Fruit fly (Drosophila melanogaster) whole organism, pupa: ENCODE results near the gene CG17198.

Source experiments
- CG10348 ChIP-seq: fragments of 200-800 bp; sonication (Bioruptor generic); IDR thresholded peaks from 2 replicates; pipeline ENCODE4 v1.3.6; 2022; ENCODE audit warnings: missing biosample characterization, missing genetic modification characterization
- CG12605 ChIP-seq: fragments of 200-800 bp; sonication (Bioruptor generic); IDR thresholded peaks from 2 replicates; pipeline ENCODE4 v1.3.6; 2022; ENCODE audit warnings: missing biosample characterization, missing genetic modification characterization
- CG13204 ChIP-seq: fragments of 200-800 bp; sonication (Bioruptor generic); optimal IDR thresholded peaks from 2 replicates; lab custom pipeline; 2018; ENCODE audit warnings: missing biosample characterization, mild to moderate bottlenecking, missing genetic modification characterization, moderate library complexity
- CG14655 ChIP-seq: fragments of 200-800 bp; sonication (Bioruptor generic); optimal IDR thresholded peaks from 3 replicates; lab custom pipeline; 2017; ENCODE audit warnings: mild to moderate bottlenecking, missing biosample characterization, missing genetic modification reagents, missing genetic modification characterization
- CG15710 ChIP-seq: fragments of 200-800 bp; sonication (Bioruptor generic); optimal IDR thresholded peaks from 2 replicates; lab custom pipeline; 2018; ENCODE audit warnings: missing biosample characterization, mild to moderate bottlenecking, missing genetic modification characterization, moderate library complexity
- CG17806 ChIP-seq: fragments of 200-800 bp; sonication (Bioruptor generic); optimal IDR thresholded peaks from 2 replicates; lab custom pipeline; 2018; ENCODE audit warnings: missing biosample characterization, mild to moderate bottlenecking, missing genetic modification characterization, moderate library complexity
- CG32121 ChIP-seq: fragments of 200-800 bp; sonication (Bioruptor generic); IDR thresholded peaks from 2 replicates; pipeline ENCODE4 v1.3.6; 2022; ENCODE audit warnings: missing biosample characterization, missing genetic modification characterization
- CG34367 ChIP-seq: fragments of 200-800 bp; sonication (Bioruptor generic); optimal IDR thresholded peaks from 2 replicates; lab custom pipeline; 2018; ENCODE audit warnings: missing biosample characterization, mild to moderate bottlenecking, missing genetic modification characterization
- CG4496 ChIP-seq: fragments of 200-800 bp; sonication (Bioruptor generic); IDR thresholded peaks from 3 replicates; pipeline ENCODE4 v1.3.6; 2022; ENCODE audit warnings: missing biosample characterization, missing genetic modification characterization
- CG8159 ChIP-seq: fragments of 200-800 bp; sonication (Bioruptor generic); optimal IDR thresholded peaks from 3 replicates; lab custom pipeline; 2018; ENCODE audit warnings: missing biosample characterization, mild to moderate bottlenecking, missing genetic modification characterization, moderate library complexity
- CG8301 ChIP-seq: fragments of 200-800 bp; sonication (Bioruptor generic); optimal IDR thresholded peaks from 2 replicates; lab custom pipeline; 2018; ENCODE audit warnings: missing biosample characterization, mild to moderate bottlenecking, missing genetic modification characterization
- CG9948 ChIP-seq: fragments of 200-800 bp; sonication (Bioruptor generic); optimal IDR thresholded peaks from 2 replicates; lab custom pipeline; 2018; ENCODE audit warnings: missing biosample characterization, mild to moderate bottlenecking, missing genetic modification characterization, moderate library complexity
- D1 ChIP-seq: fragments of 200-800 bp; sonication (Bioruptor generic); optimal IDR thresholded peaks from 2 replicates; lab custom pipeline; 2018; ENCODE audit warnings: missing biosample characterization, mild to moderate bottlenecking, missing genetic modification characterization, moderate library complexity
- EcR ChIP-seq: fragments of 200-800 bp; sonication (Bioruptor generic); optimal IDR thresholded peaks from 3 replicates; lab custom pipeline; 2019; ENCODE audit warnings: missing biosample characterization, missing genetic modification characterization, mild to moderate bottlenecking, moderate library complexity, missing genetic modification reagents
- Ets98B ChIP-seq: fragments of 200-800 bp; sonication (Bioruptor generic); IDR thresholded peaks from 2 replicates; pipeline ENCODE4 v1.3.6; 2022; ENCODE audit warnings: missing biosample characterization, missing genetic modification characterization
- Pif1B ChIP-seq: fragments of 200-800 bp; sonication (Bioruptor generic); optimal IDR thresholded peaks from 3 replicates; lab custom pipeline; 2016; ENCODE audit warnings: missing biosample characterization, missing genetic modification characterization
- Snoo ChIP-seq: fragments of 200-800 bp; sonication (Bioruptor generic); optimal IDR thresholded peaks from 3 replicates; lab custom pipeline; 2017; ENCODE audit warnings: missing biosample characterization, mild to moderate bottlenecking, missing genetic modification characterization, inconsistent platforms
- fd96Ca ChIP-seq: fragments of 200-800 bp; sonication (Bioruptor generic); IDR thresholded peaks from 3 replicates; pipeline ENCODE4 v1.3.6; 2022; ENCODE audit warnings: missing biosample characterization, missing genetic modification characterization
- gl ChIP-seq: fragments of 200-800 bp; sonication (Bioruptor generic); optimal IDR thresholded peaks from 2 replicates; lab custom pipeline; 2018; ENCODE audit warnings: missing biosample characterization, mild to moderate bottlenecking, missing genetic modification characterization
- rn ChIP-seq: fragments of 200-800 bp; sonication (Bioruptor generic); IDR thresholded peaks from 2 replicates; pipeline ENCODE4 v1.3.6; 2022; ENCODE audit warnings: missing biosample characterization, missing genetic modification characterization

Gene CG17198

DNA sequence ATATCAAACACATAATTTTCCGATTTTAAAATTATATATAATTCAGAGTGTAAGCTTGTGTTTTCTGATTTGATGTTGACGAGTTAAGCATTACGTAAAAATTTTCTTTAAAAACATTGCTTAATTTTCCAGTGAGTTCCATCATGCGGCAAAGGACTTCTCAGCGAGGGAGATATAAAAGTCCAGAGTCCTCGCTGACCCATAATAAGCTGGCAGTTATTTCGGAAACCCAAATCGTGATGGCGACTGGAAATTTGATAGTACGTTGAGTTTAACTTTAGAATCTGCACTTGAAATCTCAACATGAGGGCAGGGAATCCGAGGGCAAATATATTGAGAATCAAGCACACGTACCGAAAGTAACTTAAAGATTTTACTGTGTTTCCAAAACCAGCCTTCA is at the start of gene CG17198, which contains the start of gene CG17197:
CG17198 (minus strand) TSS at position 101 of the 400 bp plus-strand sequence.
CG17197 (minus strand) TSS at position 101 of the 400 bp plus-strand sequence.
- TF ChIP-seq CG14655 (no peak), CG17806 (tag; lab: Kevin White, UChicago) (no peak), CG13204 (GFP tag; lab: Kevin White, UChicago) (no peak), Snoo (tag; lab: Kevin White, UChicago) (no peak), CG15710 (no peak), CG4496 (GFP tag; lab: Robert Waterston, UW) (no peak), EcR (no peak), rn (GFP tag; lab: Robert Waterston, UW) (no peak), CG8159 (tag; lab: Kevin White, UChicago) (no peak), Ets98B (GFP tag; lab: Robert Waterston, UW) (no peak), CG10348 (GFP tag; lab: Robert Waterston, UW) (no peak), fd96Ca (GFP tag; lab: Robert Waterston, UW) (no peak), CG32121 (GFP tag; lab: Robert Waterston, UW) (no peak)

DNA sequence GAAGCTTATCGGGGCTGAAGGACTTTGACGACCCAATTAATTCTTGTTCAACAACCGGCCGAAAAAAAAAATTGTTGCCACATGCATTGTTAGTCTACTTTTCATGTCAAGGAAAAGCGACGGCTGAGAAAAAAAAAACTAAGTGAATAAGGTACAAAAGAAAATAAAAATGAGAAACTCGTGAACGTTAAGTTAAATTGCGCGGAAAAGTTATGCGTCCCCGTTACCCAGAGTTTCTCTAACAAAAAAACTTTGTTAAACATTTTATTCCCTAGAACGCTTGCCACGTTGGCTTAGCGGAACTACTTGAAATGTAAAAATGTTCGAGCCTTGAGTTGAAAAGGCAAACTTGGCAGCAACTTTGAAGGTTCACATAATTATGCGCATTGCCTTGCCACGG is 40.0 kb upstream of the CG17198 start, which contains the start of gene CG14354:
CG14354 (plus strand) TSS at position 301 of the 400 bp plus-strand sequence.
- TF ChIP-seq EcR, result no peak
- TF ChIP-seq CG12605 (GFP tag; lab: Robert Waterston, UW), result no peak
- TF ChIP-seq Ets98B (GFP tag; lab: Robert Waterston, UW), result no peak
- TF ChIP-seq CG4496 (GFP tag; lab: Robert Waterston, UW), result no peak
- no peak for TF ChIP-seq CG8301 (tag; lab: Kevin White, UChicago)
- no peak for TF ChIP-seq CG9948 (tag; lab: Kevin White, UChicago)
- no peak for TF ChIP-seq CG17806 (tag; lab: Kevin White, UChicago)
- TF ChIP-seq CG34367 (tag; lab: Kevin White, UChicago), result no peak
- TF ChIP-seq fd96Ca (GFP tag; lab: Robert Waterston, UW), result no peak
- TF ChIP-seq CG13204 (GFP tag; lab: Kevin White, UChicago), result no peak
- no peak for TF ChIP-seq CG14655
- TF ChIP-seq gl, result no peak
- TF ChIP-seq CG15710, result no peak
- no peak for TF ChIP-seq D1 (tag; lab: Kevin White, UChicago)
- TF ChIP-seq CG8159 (tag; lab: Kevin White, UChicago), result no peak
- no peak for TF ChIP-seq Pif1B (GFP tag; lab: Kevin White, UChicago)

- TF ChIP-seq CG13204 (GFP tag; lab: Kevin White, UChicago), result no peak
- TF ChIP-seq CG8159 (tag; lab: Kevin White, UChicago), result no peak
- no peak for TF ChIP-seq CG8301 (tag; lab: Kevin White, UChicago)
- no peak for TF ChIP-seq CG9948 (tag; lab: Kevin White, UChicago)
- no peak for TF ChIP-seq CG17806 (tag; lab: Kevin White, UChicago)
- no peak for TF ChIP-seq CG10348 (GFP tag; lab: Robert Waterston, UW)
Observed at dm6 chr3R:25811611-25812010, 36.4 kb upstream of the CG17198 start, which contains the start of the genes Acam and CG17770. Gene Acam (plus strand): TSS chr3R:25811911. Gene CG17770 (plus strand): TSS chr3R:25811911.

dm6 chr3R:25810796-25811195 is 35.6 kb upstream of the CG17198 start, which contains the start of gene CG5024:
Gene CG5024 (plus strand): TSS chr3R:25811096.
- no peak for TF ChIP-seq Ets98B (GFP tag; lab: Robert Waterston, UW)
- TF ChIP-seq CG9948 (tag; lab: Kevin White, UChicago), result no peak
- TF ChIP-seq CG10348 (GFP tag; lab: Robert Waterston, UW), result no peak
- no peak for TF ChIP-seq CG17806 (tag; lab: Kevin White, UChicago)
- no peak for TF ChIP-seq gl
- TF ChIP-seq CG13204 (GFP tag; lab: Kevin White, UChicago), result no peak

dm6 chr3R:25806145-25806544 is 31.0 kb upstream of the CG17198 start, which contains the start of gene BG642167:
Gene BG642167 (plus strand): TSS chr3R:25806445.
- TF ChIP-seq rn (GFP tag; lab: Robert Waterston, UW) (no peak), CG32121 (GFP tag; lab: Robert Waterston, UW) (no peak), Snoo (tag; lab: Kevin White, UChicago) (no peak)
- TF ChIP-seq, all 21 proteins: peak for 0

DNA sequence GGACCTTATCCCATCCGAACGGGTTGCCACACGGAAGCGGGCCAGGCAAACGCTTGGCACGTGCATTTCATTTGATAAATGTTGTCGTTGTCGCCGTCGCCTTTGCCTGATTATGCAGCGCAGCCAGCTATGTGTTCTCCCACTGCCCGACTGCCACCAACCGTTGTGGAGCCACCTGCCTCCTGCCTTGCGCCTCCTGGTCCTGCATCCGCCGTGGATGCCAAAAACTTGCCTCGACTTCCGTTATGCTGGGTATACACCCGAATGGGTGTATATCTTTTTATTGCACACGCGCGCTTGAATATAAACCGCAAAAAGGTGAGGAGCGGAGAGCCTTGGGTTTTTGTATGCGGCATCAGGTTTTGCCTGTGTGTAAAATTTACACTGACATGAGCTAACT is 16.6 kb upstream of the CG17198 start:
- TF ChIP-seq CG17806 (tag; lab: Kevin White, UChicago) (no peak), CG9948 (tag; lab: Kevin White, UChicago) (no peak), CG34367 (tag; lab: Kevin White, UChicago) (no peak), Snoo (tag; lab: Kevin White, UChicago) (no peak), CG15710 (no peak), CG14655 (no peak), Ets98B (GFP tag; lab: Robert Waterston, UW) (no peak), D1 (tag; lab: Kevin White, UChicago) (no peak), CG4496 (GFP tag; lab: Robert Waterston, UW) (no peak), CG12605 (GFP tag; lab: Robert Waterston, UW) (no peak), fd96Ca (GFP tag; lab: Robert Waterston, UW) (no peak), CG8301 (tag; lab: Kevin White, UChicago) (no peak), CG13204 (GFP tag; lab: Kevin White, UChicago) (no peak)

dm6 chr3R:25790371-25790770 is 15.2 kb upstream of the CG17198 start, which contains the start of gene CG31093:
Gene CG31093 (minus strand): TSS chr3R:25790471.
- TF ChIP-seq D1 (tag; lab: Kevin White, UChicago), result no peak
- TF ChIP-seq rn (GFP tag; lab: Robert Waterston, UW), result no peak
- no peak for TF ChIP-seq CG34367 (tag; lab: Kevin White, UChicago)
- TF ChIP-seq CG14655, result no peak
- no peak for TF ChIP-seq CG8159 (tag; lab: Kevin White, UChicago)
- TF ChIP-seq CG8301 (tag; lab: Kevin White, UChicago), result no peak
- no peak for TF ChIP-seq Pif1B (GFP tag; lab: Kevin White, UChicago)
- no peak for TF ChIP-seq Snoo (tag; lab: Kevin White, UChicago)
- no peak for TF ChIP-seq CG10348 (GFP tag; lab: Robert Waterston, UW)
- TF ChIP-seq CG17806 (tag; lab: Kevin White, UChicago), result no peak
- TF ChIP-seq fd96Ca (GFP tag; lab: Robert Waterston, UW), result no peak
- TF ChIP-seq CG13204 (GFP tag; lab: Kevin White, UChicago), result no peak
- no peak for TF ChIP-seq CG9948 (tag; lab: Kevin White, UChicago)
- no peak for TF ChIP-seq gl
- TF ChIP-seq CG15710, result no peak
- TF ChIP-seq EcR, result no peak
- TF ChIP-seq Ets98B (GFP tag; lab: Robert Waterston, UW), result no peak
